Fruit fly (Drosophila melanogaster) S2 (cell line): ENCODE data around the gene Gr39a.

ENCODE experiments used
- CG8478 ChIP-seq: fragments of >200 bp; optimal IDR thresholded peaks from 2 replicates; lab custom pipeline; 2018
- CTCF ChIP-seq, 2 experiments: fragments of >200 bp; optimal IDR thresholded peaks; 2 replicates each; lab custom pipeline; 2018

Gene Gr39a

dm6 chr2L:21322161-21322560 is 31.6 kb downstream of the Gr39a start:
- TF ChIP-seq CG8478 (lab: Kevin White, UChicago) (no peak), CTCF (optimal IDR thresholded peaks at IDR 0.05; lab: Kevin White, UChicago) (no peak)

DNA sequence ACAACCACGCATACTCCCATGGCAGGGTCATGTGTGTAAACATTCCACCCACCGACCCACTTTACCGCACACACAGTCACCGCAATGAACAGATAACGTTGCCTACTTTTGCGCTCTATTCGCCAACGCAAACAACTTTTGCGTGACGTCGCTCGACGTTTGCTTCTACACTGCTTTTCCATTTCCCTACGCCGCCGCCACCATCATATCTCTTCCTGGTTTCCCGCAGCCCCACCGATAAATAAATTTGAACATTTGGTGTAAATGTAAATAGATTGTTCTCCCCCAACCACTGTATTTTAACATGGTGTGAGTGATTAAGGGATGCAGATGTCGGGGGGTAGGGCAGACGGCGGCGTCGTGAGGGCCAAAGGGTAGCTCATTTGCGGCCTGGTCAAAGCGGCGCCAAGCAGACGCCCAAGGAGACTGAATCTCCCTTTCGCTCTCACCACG is 33.9 kb downstream of the Gr39a start:
- TF ChIP-seq CTCF (optimal IDR thresholded peaks at IDR 0.05; lab: Kevin White, UChicago) (no peak), CG8478 (lab: Kevin White, UChicago) (no peak)

DNA sequence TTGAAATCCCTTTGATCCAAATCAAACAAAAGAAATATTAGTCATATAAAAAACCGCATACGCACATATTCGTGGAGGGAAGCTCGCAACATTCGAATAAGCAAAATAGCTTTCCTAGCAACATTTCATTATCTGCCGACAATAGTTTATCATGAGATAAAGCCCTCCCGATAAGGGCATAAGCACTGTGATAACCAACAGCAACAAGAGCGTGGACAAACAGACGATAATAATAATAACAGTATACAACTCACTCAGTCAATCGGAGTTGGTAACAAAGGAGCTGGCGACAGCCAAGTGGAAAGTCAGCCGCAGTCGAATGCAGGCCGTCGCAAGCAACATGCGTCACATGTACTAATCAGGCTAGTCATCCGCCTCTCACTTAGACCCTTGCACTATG is 38.8 kb downstream of the Gr39a start:
- TF ChIP-seq CTCF (optimal IDR thresholded peaks at IDR 0.05; lab: Kevin White, UChicago) (no peak), CG8478 (lab: Kevin White, UChicago) (no peak)

DNA sequence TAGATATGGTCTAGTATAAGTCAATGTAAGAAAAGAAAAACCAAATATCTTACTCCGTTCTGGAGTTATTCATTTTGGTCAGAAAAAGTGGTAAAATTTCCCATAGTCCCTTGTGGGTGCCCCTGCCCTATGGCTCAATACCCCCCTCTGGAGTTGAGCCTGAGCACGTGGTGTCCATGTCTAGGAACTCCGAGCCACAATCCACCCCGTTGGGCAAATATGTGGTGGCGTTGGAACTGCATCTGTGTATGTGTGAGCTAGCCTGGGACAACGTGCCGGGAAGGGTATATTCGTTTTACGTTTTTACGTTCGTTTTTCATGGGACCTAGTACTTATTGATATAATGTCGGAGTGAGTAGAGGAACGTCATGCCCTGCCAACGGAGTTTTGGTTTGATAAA is 40.3 kb downstream of the Gr39a start:
- TF ChIP-seq CG8478 (lab: Kevin White, UChicago) (no peak), CTCF (optimal IDR thresholded peaks at IDR 0.05; lab: Kevin White, UChicago) (no peak)

- TF ChIP-seq CTCF (optimal IDR thresholded peaks at IDR 0.05; lab: Kevin White, UChicago) (no peak), CG8478 (lab: Kevin White, UChicago) (no peak)
Observed at dm6 chr2L:21331502-21331901, 41.0 kb downstream of the Gr39a start, which contains the start of gene dimm. dimm (plus strand) TSS chr2L:21331756.

- TF ChIP-seq CG8478 (lab: Kevin White, UChicago) = no peak
- no peak for TF ChIP-seq CTCF (optimal IDR thresholded peaks at IDR 0.05; lab: Kevin White, UChicago)
Observed at dm6 chr2L:21341706-21342105, 51.2 kb downstream of the Gr39a start.

- peak; percentile 37 to 48 for TF ChIP-seq CTCF (optimal IDR thresholded peaks at IDR 0.05; lab: Kevin White, UChicago)
- no peak for TF ChIP-seq CG8478 (lab: Kevin White, UChicago)
Observed at dm6 chr2L:21344203-21344753, 53.7 kb downstream of the Gr39a start, which contains the start of gene Tsp39D. Tsp39D (plus strand) TSS chr2L:21344607.
